Worm (Caenorhabditis elegans) whole organism, L4 larva: ENCODE results near the gene T22D1.8.

Experiments used
- mxl-2 ChIP-seq: fragments of 200-800 bp; sonication (Bioruptor generic); conservative IDR thresholded peaks from 2 replicates; pipeline ENCODE4 v1.3.6; 2022; ENCODE audit warnings: missing genetic modification reagents, missing genetic modification characterization, missing compliant biosample characterization
- saeg-2 ChIP-seq: fragments of 200-800 bp; sonication (Bioruptor generic); IDR thresholded peaks from 2 replicates; pipeline ENCODE4 v1.3.6; 2022; ENCODE audit warnings: missing genetic modification reagents, missing genetic modification characterization, missing compliant biosample characterization

ce11 chrIV:6878912-6879554, 27.1 kb downstream of the T22D1.8 start:
- TF ChIP-seq saeg-2 (GFP tag; lab: Robert Waterston, UW) (no peak), mxl-2 (GFP tag; lab: Robert Waterston, UW) (peak; percentile 100)
